Worm (Caenorhabditis elegans) whole organism, L4 larva: ENCODE results near the gene W03G11.2.

ENCODE experiments used
- D1046.2 ChIP-seq: fragments of 200-800 bp; sonication (Bioruptor generic); IDR thresholded peaks from 2 replicates; pipeline ENCODE4 v1.3.6; 2022; ENCODE audit warnings: missing genetic modification characterization, missing compliant biosample characterization
- F26F4.8 ChIP-seq: fragments of 200-800 bp; sonication (Bioruptor generic); conservative IDR thresholded peaks from 2 replicates; pipeline ENCODE4 v1.3.6; 2022; ENCODE audit warnings: missing genetic modification characterization, missing compliant biosample characterization
- R02D3.7 ChIP-seq: fragments of 150-350 bp; sonication (generic microtip); optimal IDR thresholded peaks from 3 replicates; lab custom pipeline; 2014; ENCODE audit warnings: missing biosample characterization, missing genetic modification characterization
- Y5F2A.4 ChIP-seq: fragments of 200-800 bp; sonication (Bioruptor generic); optimal IDR thresholded peaks from 2 replicates; lab custom pipeline; 2018; ENCODE audit warnings: mild to moderate bottlenecking, missing genetic modification characterization, missing compliant biosample characterization
- ZK546.5 ChIP-seq, 2 experiments: sonication (generic microtip); optimal IDR thresholded peaks; 2 replicates each; lab custom pipeline; 2017; ENCODE audit warnings: missing biosample characterization in 2 of 2, missing genetic modification characterization in 2 of 2
- aha-1 ChIP-seq: fragments of 150-350 bp; peaks from one replicate; lab custom pipeline; 2014; ENCODE audit warnings: missing biosample characterization, missing genetic modification characterization
- aly-2 ChIP-seq: sonication (generic microtip); optimal IDR thresholded peaks from 2 replicates; lab custom pipeline; 2018; ENCODE audit warnings: missing biosample characterization, missing genetic modification characterization
- ama-1 ChIP-seq: fragments of 150-350 bp; optimal IDR thresholded peaks from 2 replicates; lab custom pipeline; 2014; ENCODE audit warnings: inconsistent platforms, mixed read lengths
- arid-1 ChIP-seq: fragments of 200-800 bp; sonication (Bioruptor generic); conservative IDR thresholded peaks from 2 replicates; pipeline ENCODE4 v1.3.6; 2022; ENCODE audit warnings: missing genetic modification reagents, missing genetic modification characterization, missing compliant biosample characterization
- attf-4 ChIP-seq: sonication (generic microtip); optimal IDR thresholded peaks from 3 replicates; lab custom pipeline; 2017; ENCODE audit warnings: missing biosample characterization, missing genetic modification characterization
- ceh-20 ChIP-seq: fragments of 200-800 bp; sonication (Bioruptor generic); IDR thresholded peaks from 2 replicates; pipeline ENCODE4 v1.3.6; 2022; ENCODE audit warnings: missing genetic modification reagents, missing genetic modification characterization, missing compliant biosample characterization
- ceh-32 ChIP-seq: sonication (generic microtip); optimal IDR thresholded peaks from 2 replicates; lab custom pipeline; 2016; ENCODE audit warnings: mild to moderate bottlenecking, missing genetic modification characterization, missing compliant biosample characterization; ENCODE audit not compliant: poor library complexity
- ceh-44 ChIP-seq: fragments of 200-800 bp; sonication (Bioruptor generic); IDR thresholded peaks from 2 replicates; pipeline ENCODE4 v1.3.6; 2022; ENCODE audit warnings: missing genetic modification reagents, missing genetic modification characterization, missing compliant biosample characterization
- ces-1 ChIP-seq: fragments of 150-350 bp; sonication (generic microtip); optimal IDR thresholded peaks from 4 replicates; lab custom pipeline; 2014; ENCODE audit warnings: missing biosample characterization, missing genetic modification reagents, missing genetic modification characterization
- daf-16 ChIP-seq, 3 experiments: sonication (generic microtip); optimal IDR thresholded peaks; 2 replicates each; lab custom pipeline; 2016 to 2017; ENCODE audit warnings: missing genetic modification characterization in 3 of 3, missing genetic modification reagents in 3 of 3, mild to moderate bottlenecking in 2 of 3, missing compliant biosample characterization in 2 of 3, missing biosample characterization in 1 of 3, moderate library complexity in 1 of 3
- daf-19 ChIP-seq: fragments of 200-800 bp; sonication (Bioruptor generic); conservative IDR thresholded peaks from 2 replicates; pipeline ENCODE4 v1.3.6; 2022; ENCODE audit warnings: missing genetic modification characterization, missing compliant biosample characterization
- daf-8 ChIP-seq: fragments of 200-800 bp; sonication (Bioruptor generic); IDR thresholded peaks from 2 replicates; pipeline ENCODE4 v1.3.6; 2022; ENCODE audit warnings: missing genetic modification characterization, missing compliant biosample characterization
- dmd-8 ChIP-seq: fragments of 200-800 bp; sonication (Bioruptor generic); IDR thresholded peaks from 2 replicates; pipeline ENCODE4 v1.3.6; 2022; ENCODE audit warnings: missing genetic modification characterization, missing compliant biosample characterization
- dpl-1 ChIP-seq: fragments of 150-350 bp; optimal IDR thresholded peaks from 2 replicates; lab custom pipeline; 2014; ENCODE audit warnings: missing biosample characterization, missing genetic modification reagents, missing genetic modification characterization
- dve-1 ChIP-seq: sonication (generic microtip); optimal IDR thresholded peaks from 2 replicates; lab custom pipeline; 2017; ENCODE audit warnings: antibody characterized with exemption, mild to moderate bottlenecking, missing genetic modification characterization, missing compliant biosample characterization; ENCODE audit not compliant: insufficient read depth
- fkh-10 ChIP-seq: fragments of 150-350 bp; optimal IDR thresholded peaks from 2 replicates; lab custom pipeline; 2014; ENCODE audit warnings: missing biosample characterization, missing genetic modification reagents, missing genetic modification characterization
- fos-1 ChIP-seq: fragments of 150-350 bp; optimal IDR thresholded peaks from 2 replicates; lab custom pipeline; 2014; ENCODE audit warnings: missing biosample characterization, missing genetic modification characterization
- hlh-11 ChIP-seq: fragments of 200-800 bp; sonication (Bioruptor generic); optimal IDR thresholded peaks from 2 replicates; lab custom pipeline; 2018; ENCODE audit warnings: mild to moderate bottlenecking, missing genetic modification characterization, missing compliant biosample characterization
- lin-1 ChIP-seq: fragments of 200-800 bp; sonication (Bioruptor generic); IDR thresholded peaks from 2 replicates; pipeline ENCODE4 v1.3.6; 2022; ENCODE audit warnings: missing genetic modification reagents, missing genetic modification characterization, missing compliant biosample characterization
- lin-13 ChIP-seq: fragments of 150-350 bp; optimal IDR thresholded peaks from 2 replicates; lab custom pipeline; 2014; ENCODE audit warnings: missing biosample characterization, missing genetic modification reagents, missing genetic modification characterization
- lin-15B ChIP-seq: fragments of 150-350 bp; sonication (generic microtip); optimal IDR thresholded peaks from 3 replicates; lab custom pipeline; 2014; ENCODE audit warnings: missing biosample characterization, missing genetic modification characterization
- lir-3 ChIP-seq: sonication (generic microtip); optimal IDR thresholded peaks from 2 replicates; lab custom pipeline; 2016; ENCODE audit warnings: mild to moderate bottlenecking, missing genetic modification characterization, missing compliant biosample characterization
- madf-5 ChIP-seq, 2 experiments: fragments of 200-800 bp; sonication (Bioruptor generic); IDR thresholded peaks; 2 replicates each; pipeline ENCODE4 v1.3.6; 2022; ENCODE audit warnings: missing compliant biosample characterization in 2 of 2, missing genetic modification characterization in 2 of 2
- madf-9 ChIP-seq: fragments of 200-800 bp; sonication (Bioruptor generic); conservative IDR thresholded peaks from 2 replicates; pipeline ENCODE4 v1.3.6; 2022; ENCODE audit warnings: missing genetic modification reagents, missing genetic modification characterization, missing compliant biosample characterization
- mdl-1 ChIP-seq, 2 experiments: fragments of 150-350 bp in 1 of 2; sonication (generic microtip) in 1 of 2; optimal IDR thresholded peaks; 2 replicates each; lab custom pipeline; 2014 to 2017; ENCODE audit warnings: missing biosample characterization in 2 of 2, missing genetic modification characterization in 2 of 2
- mdt-29 ChIP-seq: fragments of 200-800 bp; sonication (Bioruptor generic); IDR thresholded peaks from 2 replicates; pipeline ENCODE4 v1.3.6; 2022; ENCODE audit warnings: missing genetic modification reagents, missing genetic modification characterization, missing compliant biosample characterization
- mxl-2 ChIP-seq: fragments of 200-800 bp; sonication (Bioruptor generic); conservative IDR thresholded peaks from 2 replicates; pipeline ENCODE4 v1.3.6; 2022; ENCODE audit warnings: missing genetic modification reagents, missing genetic modification characterization, missing compliant biosample characterization
- mxl-3 ChIP-seq: fragments of 200-800 bp; sonication (Bioruptor generic); optimal IDR thresholded peaks from 2 replicates; lab custom pipeline; 2018; ENCODE audit warnings: mild to moderate bottlenecking, missing genetic modification characterization, missing compliant biosample characterization
- nhr-10 ChIP-seq: fragments of 150-350 bp; optimal IDR thresholded peaks from 2 replicates; lab custom pipeline; 2014; ENCODE audit warnings: missing biosample characterization, missing genetic modification characterization
- nhr-102 ChIP-seq: sonication (generic microtip); optimal IDR thresholded peaks from 2 replicates; lab custom pipeline; 2016; ENCODE audit warnings: mild to moderate bottlenecking, missing genetic modification characterization, moderate library complexity, missing compliant biosample characterization
- nhr-28 ChIP-seq: fragments of 150-350 bp; optimal IDR thresholded peaks from 2 replicates; lab custom pipeline; 2014; ENCODE audit warnings: missing biosample characterization, missing genetic modification characterization
- nhr-6 ChIP-seq: fragments of 150-350 bp; optimal IDR thresholded peaks from 2 replicates; lab custom pipeline; 2014; ENCODE audit warnings: missing biosample characterization, missing genetic modification characterization
- nhr-77 ChIP-seq: fragments of 150-350 bp; optimal IDR thresholded peaks from 2 replicates; lab custom pipeline; 2014; ENCODE audit warnings: missing biosample characterization, missing genetic modification characterization
- pha-4 ChIP-seq, 2 experiments: fragments of 150-350 bp in 1 of 2; fragments of 200-800 bp in 1 of 2; sonication (Bioruptor generic) in 1 of 2; IDR thresholded peaks in 1 of 2; optimal IDR thresholded peaks in 1 of 2; 2 replicates each; pipeline versions ENCODE4 v1.3.6 to Lab custom; 2014 to 2022; ENCODE audit warnings: missing genetic modification characterization in 2 of 2, missing genetic modification reagents in 2 of 2, missing biosample characterization in 1 of 2, missing compliant biosample characterization in 1 of 2
- php-3 ChIP-seq: fragments of 200-800 bp; sonication (Bioruptor generic); IDR thresholded peaks from 2 replicates; pipeline ENCODE4 v1.3.6; 2022; ENCODE audit warnings: missing genetic modification reagents, missing genetic modification characterization, missing compliant biosample characterization
- pqm-1 ChIP-seq: sonication (generic microtip); optimal IDR thresholded peaks from 2 replicates; lab custom pipeline; 2017; ENCODE audit warnings: missing biosample characterization, missing genetic modification characterization
- set-16 ChIP-seq: fragments of 200-800 bp; sonication (Bioruptor generic); IDR thresholded peaks from 2 replicates; pipeline ENCODE4 v1.3.6; 2022; ENCODE audit warnings: missing genetic modification reagents, missing genetic modification characterization, missing compliant biosample characterization
- snpc-1.2 ChIP-seq: fragments of 200-800 bp; sonication (Bioruptor generic); IDR thresholded peaks from 2 replicates; pipeline ENCODE4 v1.3.6; 2022; ENCODE audit warnings: missing genetic modification reagents, missing genetic modification characterization, missing compliant biosample characterization
- tag-97 ChIP-seq: fragments of 200-800 bp; sonication (Bioruptor generic); IDR thresholded peaks from 2 replicates; pipeline ENCODE4 v1.3.6; 2022; ENCODE audit warnings: missing genetic modification characterization, missing compliant biosample characterization
- unc-39 ChIP-seq: sonication (generic microtip); optimal IDR thresholded peaks from 2 replicates; lab custom pipeline; 2017; ENCODE audit warnings: missing biosample characterization, missing genetic modification characterization
- vab-7 ChIP-seq: fragments of 200-800 bp; sonication (Bioruptor generic); IDR thresholded peaks from 2 replicates; pipeline ENCODE4 v1.3.6; 2022; ENCODE audit warnings: missing genetic modification reagents, missing genetic modification characterization, missing compliant biosample characterization
- zag-1 ChIP-seq: fragments of 150-350 bp; optimal IDR thresholded peaks from 2 replicates; lab custom pipeline; 2014; ENCODE audit warnings: missing biosample characterization, missing genetic modification characterization
- zfp-3 ChIP-seq: fragments of 200-800 bp; sonication (Bioruptor generic); conservative IDR thresholded peaks from 2 replicates; pipeline ENCODE4 v1.3.6; 2022; ENCODE audit warnings: missing genetic modification reagents, missing genetic modification characterization, missing compliant biosample characterization
- zip-11 ChIP-seq: fragments of 200-800 bp; sonication (Bioruptor generic); IDR thresholded peaks from 2 replicates; pipeline ENCODE4 v1.3.6; 2022; ENCODE audit warnings: missing genetic modification characterization, missing compliant biosample characterization
- zip-2 ChIP-seq: fragments of 150-350 bp; optimal IDR thresholded peaks from 2 replicates; lab custom pipeline; 2014; ENCODE audit warnings: missing biosample characterization, missing genetic modification characterization
- ztf-11 ChIP-seq: fragments of 150-350 bp; optimal IDR thresholded peaks from 2 replicates; lab custom pipeline; 2014; ENCODE audit warnings: missing biosample characterization, missing genetic modification characterization

The W03G11.2 gene

ce11 chrX:12106004-12106403 lies 2.4 kb downstream of the W03G11.2 start:
- TF ChIP-seq Y5F2A.4 (GFP tag; lab: Kevin White, UChicago) = peak; percentile 84
- no peak for TF ChIP-seq lin-15B
- peak; percentile 79 for TF ChIP-seq nhr-102 (tag; lab: Kevin White, UChicago)
- peak; percentile 95 for TF ChIP-seq dmd-8
- peak; percentile 86 for TF ChIP-seq ceh-44 (GFP tag; lab: Robert Waterston, UW)
- no peak for TF ChIP-seq set-16 (GFP tag; lab: Robert Waterston, UW)
- TF ChIP-seq php-3 (GFP tag; lab: Robert Waterston, UW) = no peak
- peak; percentile 80; the same call in 1 of the 2 replicates for TF ChIP-seq daf-8 (GFP tag; lab: Robert Waterston, UW)
- TF ChIP-seq nhr-77 (tag; lab: Kevin White, UChicago) = peak; percentile 56
- no peak for TF ChIP-seq aly-2
- peak; percentile 60 for TF ChIP-seq nhr-28 (tag; lab: Kevin White, UChicago)
- TF ChIP-seq arid-1 (GFP tag; lab: Robert Waterston, UW) = peak; percentile 94
- peak; percentile 76; the same call in 1 of the 2 replicates for TF ChIP-seq zfp-3 (GFP tag; lab: Robert Waterston, UW)
- peak; percentile 37 for TF ChIP-seq lin-13
- TF ChIP-seq ceh-20 = peak; percentile 87
- TF ChIP-seq unc-39 (tag; lab: Kevin White, UChicago) = no peak
- peak; percentile 46 for TF ChIP-seq zag-1 (tag; lab: Kevin White, UChicago)
- peak; percentile 85 for TF ChIP-seq madf-9 (GFP tag; lab: Robert Waterston, UW)
- peak; percentile 85 for TF ChIP-seq dve-1
- peak; percentile 96 for TF ChIP-seq aha-1 (tag; lab: Kevin White, UChicago)
- TF ChIP-seq ces-1 (GFP tag; lab: Kevin White, UChicago) = peak; percentile 77
- TF ChIP-seq daf-16 (GFP tag; optimal IDR thresholded peaks at IDR 0.05; lab: Kevin White, UChicago) = peak; percentile 44 to 93
- TF ChIP-seq daf-16 (tag; optimal IDR thresholded peaks at IDR 0.05; lab: Kevin White, UChicago) = peak; percentile 72
- TF ChIP-seq mdl-1 (tag; optimal IDR thresholded peaks at IDR 0.05; lab: Kevin White, UChicago) = peak; percentile 27 to 63
- no peak for TF ChIP-seq ZK546.5 (tag; optimal IDR thresholded peaks at IDR 0.05; lab: Kevin White, UChicago)
- TF ChIP-seq ceh-32 (tag; lab: Kevin White, UChicago) = peak; percentile 71
- TF ChIP-seq tag-97 (GFP tag; lab: Robert Waterston, UW) = no peak
- peak; percentile 65 for TF ChIP-seq fkh-10 (GFP tag; lab: Kevin White, UChicago)
- peak; percentile 94 for TF ChIP-seq daf-19
- peak; percentile 93 for TF ChIP-seq snpc-1.2 (GFP tag; lab: Robert Waterston, UW)
- TF ChIP-seq pha-4 (GFP tag; IDR thresholded peaks at IDR 0.05; lab: Robert Waterston, UW) = peak; percentile 95
- TF ChIP-seq pha-4 (tag; optimal IDR thresholded peaks at IDR 0.05; lab: Kevin White, UChicago) = no peak
- no peak; the same call in 1 of the 2 replicates for TF ChIP-seq F26F4.8
- TF ChIP-seq vab-7 = peak; percentile 97
- no peak for TF ChIP-seq fos-1 (tag; lab: Kevin White, UChicago)
- peak; percentile 15; the same call in 1 of the 2 replicates for TF ChIP-seq zip-11 (GFP tag; lab: Robert Waterston, UW)
- no peak for TF ChIP-seq pqm-1
- TF ChIP-seq ama-1 (lab: Kevin White, UChicago) = no peak
- peak; percentile 59 for TF ChIP-seq nhr-6
- no peak for TF ChIP-seq hlh-11 (tag; lab: Kevin White, UChicago)
- TF ChIP-seq mxl-3 = peak; percentile 76
- TF ChIP-seq attf-4 (tag; lab: Kevin White, UChicago) = no peak
- TF ChIP-seq madf-5 (GFP tag; IDR thresholded peaks at IDR 0.05; lab: Robert Waterston, UW) = peak in 1 of 2 experiments; percentile 88
- no peak for TF ChIP-seq mdt-29 (GFP tag; lab: Robert Waterston, UW)
- TF ChIP-seq lir-3 (tag; lab: Kevin White, UChicago) = peak; percentile 82
- no peak for TF ChIP-seq ztf-11 (tag; lab: Kevin White, UChicago)
- TF ChIP-seq R02D3.7 (tag; lab: Kevin White, UChicago) = peak; percentile 10
- peak; percentile 74 for TF ChIP-seq mxl-2 (GFP tag; lab: Robert Waterston, UW)
- no peak for TF ChIP-seq dpl-1 (GFP tag; lab: Kevin White, UChicago)
- TF ChIP-seq zip-2 = peak; percentile 83
- no peak for TF ChIP-seq nhr-10 (tag; lab: Kevin White, UChicago)
- peak; percentile 92 for TF ChIP-seq lin-1 (GFP tag; lab: Robert Waterston, UW)
- peak; percentile 91 for TF ChIP-seq D1046.2 (GFP tag; lab: Robert Waterston, UW)
